Worm (Caenorhabditis elegans) whole organism, L1 larva: ENCODE results near the gene vps-35.

Experiments used
- C16A3.4 ChIP-seq: fragments of 150-350 bp; optimal IDR thresholded peaks from 2 replicates; lab custom pipeline; 2014; ENCODE audit warnings: missing biosample characterization, missing genetic modification characterization
- C34B4.2 ChIP-seq: sonication (generic microtip); optimal IDR thresholded peaks from 2 replicates; lab custom pipeline; 2017; ENCODE audit warnings: mild to moderate bottlenecking, missing genetic modification characterization, missing compliant biosample characterization
- Y116A8C.19 ChIP-seq: sonication (generic microtip); optimal IDR thresholded peaks from 2 replicates; lab custom pipeline; 2016; ENCODE audit warnings: missing compliant biosample characterization, missing genetic modification characterization, borderline replicate concordance
- aha-1 ChIP-seq: fragments of 150-350 bp; optimal IDR thresholded peaks from 2 replicates; lab custom pipeline; 2014; ENCODE audit warnings: missing biosample characterization, missing genetic modification characterization
- ceh-63 ChIP-seq: fragments of 200-800 bp; sonication (Bioruptor generic); optimal IDR thresholded peaks from 2 replicates; lab custom pipeline; 2018; ENCODE audit warnings: mild to moderate bottlenecking, missing genetic modification characterization, missing compliant biosample characterization
- ceh-8 ChIP-seq: fragments of 200-800 bp; sonication (Bioruptor generic); optimal IDR thresholded peaks from 2 replicates; lab custom pipeline; 2018; ENCODE audit warnings: mild to moderate bottlenecking, missing genetic modification characterization, moderate library complexity, missing compliant biosample characterization
- dsc-1 ChIP-seq: sonication (generic microtip); optimal IDR thresholded peaks from 2 replicates; lab custom pipeline; 2016; ENCODE audit warnings: mild to moderate bottlenecking, missing genetic modification characterization, missing compliant biosample characterization
- efl-3 ChIP-seq: fragments of 200-800 bp; sonication (Bioruptor generic); optimal IDR thresholded peaks from 2 replicates; lab custom pipeline; 2018; ENCODE audit warnings: mild to moderate bottlenecking, missing genetic modification characterization, missing compliant biosample characterization
- egl-13 ChIP-seq: sonication (generic microtip); optimal IDR thresholded peaks from 2 replicates; lab custom pipeline; 2016; ENCODE audit warnings: missing genotype, missing genetic modification reagents, missing genetic modification characterization, missing compliant biosample characterization
- elt-2 ChIP-seq: sonication (generic microtip); optimal IDR thresholded peaks from 2 replicates; lab custom pipeline; 2016; ENCODE audit warnings: missing genetic modification characterization, mild to moderate bottlenecking, inconsistent platforms, missing compliant biosample characterization, missing genetic modification reagents
- elt-3 ChIP-seq, 6 experiments: fragments of 150-350 bp in 1 of 6; sonication (generic microtip); optimal IDR thresholded peaks; 2 replicates each; lab custom pipeline; 2017 to 2018; ENCODE audit warnings: missing biosample characterization in 6 of 6, missing genetic modification characterization in 6 of 6, inconsistent platforms in 1 of 6
- fkh-10 ChIP-seq: sonication (generic microtip); optimal IDR thresholded peaks from 2 replicates; lab custom pipeline; 2017; ENCODE audit warnings: missing biosample characterization, missing genetic modification reagents, missing genetic modification characterization
- fkh-8 ChIP-seq: sonication (generic microtip); optimal IDR thresholded peaks from 2 replicates; lab custom pipeline; 2016; ENCODE audit warnings: mild to moderate bottlenecking, missing genetic modification characterization, missing compliant biosample characterization
- grh-1 ChIP-seq: fragments of 200-800 bp; sonication (Bioruptor generic); IDR thresholded peaks from 2 replicates; pipeline ENCODE4 v1.3.6; 2022; ENCODE audit warnings: missing genetic modification reagents, missing genetic modification characterization, missing compliant biosample characterization
- hlh-17 ChIP-seq: fragments of 200-800 bp; sonication (Bioruptor generic); optimal IDR thresholded peaks from 2 replicates; lab custom pipeline; 2018; ENCODE audit warnings: missing genetic modification characterization, mild to moderate bottlenecking, missing compliant biosample characterization, moderate library complexity, borderline replicate concordance
- hlh-4 ChIP-seq: sonication (generic microtip); optimal IDR thresholded peaks from 2 replicates; lab custom pipeline; 2016; ENCODE audit warnings: mild to moderate bottlenecking, missing genetic modification characterization, missing compliant biosample characterization
- irx-1 ChIP-seq: sonication (generic microtip); optimal IDR thresholded peaks from 2 replicates; lab custom pipeline; 2016; ENCODE audit warnings: missing genetic modification characterization, missing compliant biosample characterization
- lin-13 ChIP-seq: fragments of 150-350 bp; optimal IDR thresholded peaks from 2 replicates; lab custom pipeline; 2014; ENCODE audit warnings: missing biosample characterization, missing genetic modification reagents, missing genetic modification characterization
- lin-14 ChIP-seq: fragments of 200-800 bp; sonication (Bioruptor generic); optimal IDR thresholded peaks from 2 replicates; lab custom pipeline; 2018; ENCODE audit warnings: mild to moderate bottlenecking, missing genetic modification characterization, moderate library complexity, missing compliant biosample characterization
- lin-15B ChIP-seq: fragments of 150-350 bp; sonication (generic microtip); optimal IDR thresholded peaks from 3 replicates; lab custom pipeline; 2014; ENCODE audit warnings: missing biosample characterization, missing genetic modification characterization
- lin-39 ChIP-seq: fragments of 150-350 bp; optimal IDR thresholded peaks from 2 replicates; lab custom pipeline; 2014; ENCODE audit warnings: missing biosample characterization, missing genetic modification reagents, missing genetic modification characterization
- lir-3 ChIP-seq: sonication (generic microtip); optimal IDR thresholded peaks from 2 replicates; lab custom pipeline; 2016; ENCODE audit warnings: mild to moderate bottlenecking, missing genetic modification characterization, moderate library complexity, missing compliant biosample characterization; ENCODE audit not compliant: poor library complexity
- lsy-2 ChIP-seq, 2 experiments: fragments of 150-350 bp; optimal IDR thresholded peaks; 2 replicates each; lab custom pipeline; 2014; ENCODE audit warnings: missing biosample characterization in 2 of 2, missing genetic modification characterization in 2 of 2
- mef-2 ChIP-seq: fragments of 150-350 bp; optimal IDR thresholded peaks from 2 replicates; lab custom pipeline; 2014; ENCODE audit warnings: missing biosample characterization, missing genetic modification characterization
- nhr-11 ChIP-seq: fragments of 150-350 bp; optimal IDR thresholded peaks from 2 replicates; lab custom pipeline; 2014; ENCODE audit warnings: missing biosample characterization, missing genetic modification characterization
- nhr-12 ChIP-seq: sonication (generic microtip); optimal IDR thresholded peaks from 2 replicates; lab custom pipeline; 2017; ENCODE audit warnings: missing biosample characterization, missing genetic modification characterization
- nhr-19 ChIP-seq: fragments of 200-800 bp; sonication (Bioruptor generic); conservative IDR thresholded peaks from 2 replicates; pipeline ENCODE4 v1.3.6; 2022; ENCODE audit warnings: missing genetic modification characterization, missing compliant biosample characterization
- nhr-237 ChIP-seq: fragments of 150-350 bp; optimal IDR thresholded peaks from 2 replicates; lab custom pipeline; 2014; ENCODE audit warnings: missing biosample characterization, missing genetic modification characterization
- nhr-47 ChIP-seq: sonication (generic microtip); optimal IDR thresholded peaks from 2 replicates; lab custom pipeline; 2016; ENCODE audit warnings: mild to moderate bottlenecking, missing genetic modification characterization, moderate library complexity, missing compliant biosample characterization
- nhr-71 ChIP-seq: sonication (generic microtip); optimal IDR thresholded peaks from 2 replicates; lab custom pipeline; 2016; ENCODE audit warnings: mild to moderate bottlenecking, missing genetic modification characterization, moderate library complexity, missing compliant biosample characterization
- nhr-77 ChIP-seq: fragments of 150-350 bp; optimal IDR thresholded peaks from 2 replicates; lab custom pipeline; 2014; ENCODE audit warnings: missing biosample characterization, missing genetic modification characterization
- nhr-84 ChIP-seq: sonication (generic microtip); optimal IDR thresholded peaks from 2 replicates; lab custom pipeline; 2017; ENCODE audit warnings: missing biosample characterization, missing genetic modification characterization
- nhr-90 ChIP-seq: sonication (generic microtip); optimal IDR thresholded peaks from 2 replicates; lab custom pipeline; 2016; ENCODE audit warnings: mild to moderate bottlenecking, missing genetic modification characterization, missing compliant biosample characterization; ENCODE audit not compliant: poor library complexity
- pax-3 ChIP-seq: fragments of 200-800 bp; sonication (Bioruptor generic); optimal IDR thresholded peaks from 2 replicates; lab custom pipeline; 2018; ENCODE audit warnings: mild to moderate bottlenecking, missing genetic modification characterization, moderate library complexity, missing compliant biosample characterization
- pqm-1 ChIP-seq: sonication (generic microtip); optimal IDR thresholded peaks from 3 replicates; lab custom pipeline; 2017; ENCODE audit warnings: missing biosample characterization, missing genetic modification characterization
- rnt-1 ChIP-seq: sonication (generic microtip); optimal IDR thresholded peaks from 2 replicates; lab custom pipeline; 2016; ENCODE audit warnings: mild to moderate bottlenecking, missing genetic modification characterization, moderate library complexity, missing compliant biosample characterization
- skn-1 ChIP-seq: fragments of 150-350 bp; optimal IDR thresholded peaks from 2 replicates; lab custom pipeline; 2014; ENCODE audit warnings: missing biosample characterization, missing genetic modification characterization
- snpc-4 ChIP-seq: fragments of 150-350 bp; optimal IDR thresholded peaks from 2 replicates; lab custom pipeline; 2014; ENCODE audit warnings: missing biosample characterization, missing genetic modification characterization
- sox-4 ChIP-seq: sonication (generic microtip); optimal IDR thresholded peaks from 2 replicates; lab custom pipeline; 2016; ENCODE audit warnings: missing genetic modification characterization, missing compliant biosample characterization
- sptf-1 ChIP-seq: fragments of 150-350 bp; optimal IDR thresholded peaks from 2 replicates; lab custom pipeline; 2014; ENCODE audit warnings: missing biosample characterization, missing genetic modification characterization
- sup-37 ChIP-seq: fragments of 200-800 bp; sonication (Bioruptor generic); optimal IDR thresholded peaks from 2 replicates; lab custom pipeline; 2018; ENCODE audit warnings: mild to moderate bottlenecking, missing genetic modification characterization, missing compliant biosample characterization
- tbx-2 ChIP-seq: sonication (generic microtip); optimal IDR thresholded peaks from 2 replicates; lab custom pipeline; 2016; ENCODE audit warnings: missing genetic modification characterization, missing compliant biosample characterization
- unc-62 ChIP-seq: fragments of 150-350 bp; optimal IDR thresholded peaks from 2 replicates; lab custom pipeline; 2014; ENCODE audit warnings: missing biosample characterization, missing genetic modification reagents, missing genetic modification characterization
- unc-86 ChIP-seq: sonication (generic microtip); optimal IDR thresholded peaks from 2 replicates; lab custom pipeline; 2016; ENCODE audit warnings: missing genetic modification characterization, missing compliant biosample characterization
- unc-98 ChIP-seq: fragments of 200-800 bp; sonication (Bioruptor generic); IDR thresholded peaks from 2 replicates; pipeline ENCODE4 v1.3.6; 2022; ENCODE audit warnings: missing genetic modification characterization, missing compliant biosample characterization
- zag-1 ChIP-seq: fragments of 150-350 bp; optimal IDR thresholded peaks from 2 replicates; lab custom pipeline; 2014; ENCODE audit warnings: missing biosample characterization, missing genetic modification characterization
- ztf-4 ChIP-seq: fragments of 150-350 bp; optimal IDR thresholded peaks from 2 replicates; lab custom pipeline; 2014; ENCODE audit warnings: missing biosample characterization, missing genetic modification characterization

vps-35 gene

ce11 chrII:5955638-5956167, 48.1 kb downstream of the vps-35 start:
- TF ChIP-seq unc-86 (tag; lab: Kevin White, UChicago) (peak; percentile 45), aha-1 (tag; lab: Kevin White, UChicago) (no peak), grh-1 (GFP tag; lab: Robert Waterston, UW) (no peak), sox-4 (tag; lab: Kevin White, UChicago) (peak; percentile 4), lsy-2 (tag; optimal IDR thresholded peaks at IDR 0.05; lab: Kevin White, UChicago) (peak in 1 of 2 experiments; percentile 29), fkh-10 (GFP tag; lab: Kevin White, UChicago) (peak; percentile 6), pax-3 (peak; percentile 2), dsc-1 (tag; lab: Kevin White, UChicago) (peak; percentile 78), rnt-1 (no peak), nhr-71 (tag; lab: Kevin White, UChicago) (peak; percentile 40), ztf-4 (tag; lab: Kevin White, UChicago) (peak; percentile 20), egl-13 (tag; lab: Kevin White, UChicago) (peak; percentile 40), nhr-12 (tag; lab: Kevin White, UChicago) (no peak), lin-14 (peak; percentile 74), fkh-8 (tag; lab: Kevin White, UChicago) (peak; percentile 4)

- TF ChIP-seq zag-1 (no peak), nhr-19 (GFP tag; lab: Robert Waterston, UW) (no peak), lin-13 (no peak), skn-1 (tag; lab: Kevin White, UChicago) (no peak), nhr-84 (tag; lab: Kevin White, UChicago) (no peak), sptf-1 (no peak), hlh-4 (tag; lab: Kevin White, UChicago) (no peak), fkh-10 (GFP tag; lab: Kevin White, UChicago) (no peak), nhr-237 (tag; lab: Kevin White, UChicago) (no peak), snpc-4 (tag; lab: Kevin White, UChicago) (no peak), C34B4.2 (tag; lab: Kevin White, UChicago) (no peak)
These were observed 49.0 kb downstream of the vps-35 start, which contains the start of gene casy-1 for ce11 chrII:5956583-5956982. Gene casy-1 (minus strand): TSS chrII:5956683.

ce11 chrII:5957803-5958367, 50.3 kb downstream of the vps-35 start:
- TF ChIP-seq lir-3 (tag; lab: Kevin White, UChicago) (no peak), elt-3 (tag; optimal IDR thresholded peaks at IDR 0.05; lab: Kevin White, UChicago) (no peak), tbx-2 (tag; lab: Kevin White, UChicago) (no peak), nhr-84 (tag; lab: Kevin White, UChicago) (no peak), fkh-10 (GFP tag; lab: Kevin White, UChicago) (peak; percentile 54), lsy-2 (tag; optimal IDR thresholded peaks at IDR 0.05; lab: Kevin White, UChicago) (no peak), irx-1 (tag; lab: Kevin White, UChicago) (no peak), pqm-1 (tag; lab: Kevin White, UChicago) (no peak), nhr-11 (no peak), nhr-47 (tag; lab: Kevin White, UChicago) (peak; percentile 9), rnt-1 (no peak), ceh-8 (no peak), lin-39 (no peak), C16A3.4 (tag; lab: Kevin White, UChicago) (no peak), hlh-17 (GFP tag; lab: Kevin White, UChicago) (no peak), Y116A8C.19 (tag; lab: Kevin White, UChicago) (no peak), efl-3 (GFP tag; lab: Kevin White, UChicago) (no peak), sup-37 (no peak), lin-15B (no peak), mef-2 (tag; lab: Kevin White, UChicago) (no peak), fkh-8 (tag; lab: Kevin White, UChicago) (peak; percentile 38), elt-2 (no peak), unc-62 (GFP tag; lab: Kevin White, UChicago) (no peak), unc-98 (GFP tag; lab: Robert Waterston, UW) (no peak), lin-14 (peak; percentile 28), nhr-77 (tag; lab: Kevin White, UChicago) (no peak), lin-13 (no peak), ceh-63 (no peak), nhr-90 (tag; lab: Kevin White, UChicago) (no peak)
